Worm (Caenorhabditis elegans): ENCODE results near the gene srbc-3.

The srbc-3 gene

ce11 chrV:3299437-3299836 lies 8.8 kb upstream of the srbc-3 start:
- TF ChIP-seq nhr-12 (tag; optimal IDR thresholded peaks at IDR 0.05) (no peak), nhr-129 (tag; optimal IDR thresholded peaks at IDR 0.05) (no peak), mdl-1 (tag; optimal IDR thresholded peaks at IDR 0.05) (no peak), fos-1 (tag; optimal IDR thresholded peaks at IDR 0.05) (no peak), nhr-11 (tag; optimal IDR thresholded peaks at IDR 0.05) (no peak), aly-2 (tag; optimal IDR thresholded peaks at IDR 0.05) (no peak), F13H6.1 (tag; optimal IDR thresholded peaks at IDR 0.05) (no peak), lin-11 (tag; optimal IDR thresholded peaks at IDR 0.05) (no peak), peb-1 (tag; optimal IDR thresholded peaks at IDR 0.05) (no peak), ztf-11 (tag; optimal IDR thresholded peaks at IDR 0.05) (no peak), lsy-2 (tag; optimal IDR thresholded peaks at IDR 0.05) (no peak), R02D3.7 (tag; optimal IDR thresholded peaks at IDR 0.05) (no peak), dmd-4 (tag; optimal IDR thresholded peaks at IDR 0.05) (no peak), nhr-6 (tag; optimal IDR thresholded peaks at IDR 0.05) (no peak), skn-1 (tag; optimal IDR thresholded peaks at IDR 0.05) (no peak), unc-39 (tag; optimal IDR thresholded peaks at IDR 0.05) (no peak), C34F6.9 (tag; optimal IDR thresholded peaks at IDR 0.05) (no peak), ztf-4 (tag; optimal IDR thresholded peaks at IDR 0.05) (no peak), sem-4 (tag; optimal IDR thresholded peaks at IDR 0.05) (no peak)

ce11 chrV:3301898-3302297 lies 6.4 kb upstream of the srbc-3 start, which contains the start of gene srbc-1:
Gene srbc-1 (minus strand): TSS chrV:3301998.
- TF ChIP-seq sma-9 (GFP tag; optimal IDR thresholded peaks at IDR 0.05) (no peak), sma-9 (tag; optimal IDR thresholded peaks at IDR 0.05) (no peak), ZK546.5 (tag; optimal IDR thresholded peaks at IDR 0.05) (no peak), F13H6.1 (tag; optimal IDR thresholded peaks at IDR 0.05) (no peak), skn-1 (tag; optimal IDR thresholded peaks at IDR 0.05) (no peak), elt-3 (tag; optimal IDR thresholded peaks at IDR 0.05) (no peak), mbf-1 (tag; optimal IDR thresholded peaks at IDR 0.05) (no peak), lin-13 (GFP tag; optimal IDR thresholded peaks at IDR 0.05) (no peak), zag-1 (tag; optimal IDR thresholded peaks at IDR 0.05) (no peak), nhr-12 (tag; optimal IDR thresholded peaks at IDR 0.05) (no peak), ztf-1 (GFP tag; conservative IDR thresholded peaks at IDR 0.05) (no peak)

- TF ChIP-seq nhr-21 (tag; optimal IDR thresholded peaks at IDR 0.05), result no peak
- no peak for TF ChIP-seq ztf-4 (tag; optimal IDR thresholded peaks at IDR 0.05)
- peak; percentile 59 for TF ChIP-seq C34F6.9 (tag; optimal IDR thresholded peaks at IDR 0.05)
- TF ChIP-seq lin-39 (tag; optimal IDR thresholded peaks at IDR 0.05), result no peak
- TF ChIP-seq F13H6.1 (tag; optimal IDR thresholded peaks at IDR 0.05), result peak; percentile 83
- TF ChIP-seq lsy-2 (tag; optimal IDR thresholded peaks at IDR 0.05), result peak in 1 of 2 experiments; percentile 43
- no peak for TF ChIP-seq zag-1 (tag; optimal IDR thresholded peaks at IDR 0.05)
- TF ChIP-seq fos-1 (tag; optimal IDR thresholded peaks at IDR 0.05), result no peak
- TF ChIP-seq nhr-12 (tag; optimal IDR thresholded peaks at IDR 0.05), result no peak
- TF ChIP-seq nhr-11 (tag; optimal IDR thresholded peaks at IDR 0.05), result no peak
- TF ChIP-seq ama-1 (optimal IDR thresholded peaks at IDR 0.05), result no peak
- TF ChIP-seq mdl-1 (tag; optimal IDR thresholded peaks at IDR 0.05), result no peak
- peak; percentile 40 for TF ChIP-seq unc-55 (GFP tag; optimal IDR thresholded peaks at IDR 0.05)
- no peak for TF ChIP-seq nhr-129 (tag; optimal IDR thresholded peaks at IDR 0.05)
- no peak for TF ChIP-seq nhr-237 (tag; optimal IDR thresholded peaks at IDR 0.05)
- TF ChIP-seq ceh-16 (tag; optimal IDR thresholded peaks at IDR 0.05), result no peak
- no peak for TF ChIP-seq nhr-10 (tag; optimal IDR thresholded peaks at IDR 0.05)
- TF ChIP-seq sma-9 (GFP tag; optimal IDR thresholded peaks at IDR 0.05), result peak; percentile 87
- no peak for TF ChIP-seq sma-9 (tag; optimal IDR thresholded peaks at IDR 0.05)
- no peak for TF ChIP-seq unc-62 (GFP tag; optimal IDR thresholded peaks at IDR 0.05)
- no peak for TF ChIP-seq skn-1 (tag; optimal IDR thresholded peaks at IDR 0.05)
- no peak for TF ChIP-seq nhr-77 (tag; optimal IDR thresholded peaks at IDR 0.05)
Observed at ce11 chrV:3312067-3312666, 3.9 kb downstream of the srbc-3 start, which contains the start of gene arrd-18. Gene arrd-18 (minus strand): TSS chrV:3312117.

ce11 chrV:3315308-3315707 lies 7.0 kb downstream of the srbc-3 start, which contains the start of gene arrd-19:
Gene arrd-19 (minus strand): TSS chrV:3315516.
- TF ChIP-seq elt-3 (tag; optimal IDR thresholded peaks at IDR 0.05) (no peak), ceh-16 (tag; optimal IDR thresholded peaks at IDR 0.05) (no peak), sma-3 (GFP tag; optimal IDR thresholded peaks at IDR 0.05) (peak; percentile 72), lin-11 (tag; optimal IDR thresholded peaks at IDR 0.05) (peak; percentile 24), ztf-4 (tag; optimal IDR thresholded peaks at IDR 0.05) (peak; percentile 40), aly-2 (tag; optimal IDR thresholded peaks at IDR 0.05) (no peak), zag-1 (tag; optimal IDR thresholded peaks at IDR 0.05) (peak; percentile 64), nhr-21 (tag; optimal IDR thresholded peaks at IDR 0.05) (peak; percentile 82), nhr-6 (tag; optimal IDR thresholded peaks at IDR 0.05) (peak; percentile 76), F13H6.1 (tag; optimal IDR thresholded peaks at IDR 0.05) (peak; percentile 91), crh-2 (tag; optimal IDR thresholded peaks at IDR 0.05) (peak; percentile 80), unc-55 (GFP tag; optimal IDR thresholded peaks at IDR 0.05) (peak; percentile 69), blmp-1 (tag; optimal IDR thresholded peaks at IDR 0.05; ENCODE audit: insufficient read depth) (peak; percentile 68), lsy-2 (tag; optimal IDR thresholded peaks at IDR 0.05) (peak; percentile 41 to 88), Y55F3AM.14 (GFP tag; optimal IDR thresholded peaks at IDR 0.05) (no peak), fos-1 (tag; optimal IDR thresholded peaks at IDR 0.05) (peak; percentile 72), nhr-77 (tag; optimal IDR thresholded peaks at IDR 0.05) (no peak), C34F6.9 (tag; optimal IDR thresholded peaks at IDR 0.05) (peak; percentile 91), sma-9 (GFP tag; optimal IDR thresholded peaks at IDR 0.05) (peak; percentile 98), sma-9 (tag; optimal IDR thresholded peaks at IDR 0.05) (no peak), nhr-129 (tag; optimal IDR thresholded peaks at IDR 0.05) (peak; percentile 80), lin-13 (GFP tag; optimal IDR thresholded peaks at IDR 0.05) (peak; percentile 76), gmeb-1 (tag; optimal IDR thresholded peaks at IDR 0.05) (peak; percentile 47), ztf-1 (GFP tag; conservative IDR thresholded peaks at IDR 0.05) (no peak), egl-27 (tag; optimal IDR thresholded peaks at IDR 0.05) (peak; percentile 78), nhr-25 (tag; optimal IDR thresholded peaks at IDR 0.05) (peak; percentile 84), sem-4 (tag; optimal IDR thresholded peaks at IDR 0.05) (peak; percentile 64), mdl-1 (tag; optimal IDR thresholded peaks at IDR 0.05) (peak; percentile 58 to 65)
